Worm (Caenorhabditis elegans): ENCODE measurements around the gene F28A12.10.

Gene F28A12.10

DNA sequence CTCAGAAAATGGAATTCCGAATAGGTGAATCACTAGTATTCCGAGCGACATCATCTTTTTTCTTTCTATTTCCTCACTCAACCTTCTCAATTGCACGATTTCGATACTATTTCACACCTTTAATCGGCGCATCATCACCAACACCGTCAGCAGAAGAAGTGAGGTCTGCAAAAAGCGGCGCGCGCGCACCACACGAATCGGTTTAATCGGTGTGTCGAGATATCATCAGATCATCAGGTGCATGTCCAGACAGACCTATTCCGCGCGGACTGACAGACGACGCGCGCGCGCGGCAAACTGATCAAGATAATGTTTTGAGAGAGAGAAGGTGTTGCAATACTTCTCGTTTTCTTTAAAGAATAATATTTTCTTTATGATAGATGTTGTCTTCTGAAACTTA, 22.9 kb upstream of the F28A12.10 start:
- TF ChIP-seq eyg-1 (tag; optimal IDR thresholded peaks at IDR 0.05) = no peak
- no peak for TF ChIP-seq ceh-9 (tag; optimal IDR thresholded peaks at IDR 0.05)
- TF ChIP-seq rnt-1 (tag; optimal IDR thresholded peaks at IDR 0.05) = peak; percentile 20
- no peak for TF ChIP-seq unc-86 (tag; optimal IDR thresholded peaks at IDR 0.05)
- TF ChIP-seq lin-11 (tag; optimal IDR thresholded peaks at IDR 0.05) = no peak
- TF ChIP-seq tbx-2 (tag; optimal IDR thresholded peaks at IDR 0.05) = no peak
- TF ChIP-seq nhr-232 (tag; optimal IDR thresholded peaks at IDR 0.05) = no peak

DNA sequence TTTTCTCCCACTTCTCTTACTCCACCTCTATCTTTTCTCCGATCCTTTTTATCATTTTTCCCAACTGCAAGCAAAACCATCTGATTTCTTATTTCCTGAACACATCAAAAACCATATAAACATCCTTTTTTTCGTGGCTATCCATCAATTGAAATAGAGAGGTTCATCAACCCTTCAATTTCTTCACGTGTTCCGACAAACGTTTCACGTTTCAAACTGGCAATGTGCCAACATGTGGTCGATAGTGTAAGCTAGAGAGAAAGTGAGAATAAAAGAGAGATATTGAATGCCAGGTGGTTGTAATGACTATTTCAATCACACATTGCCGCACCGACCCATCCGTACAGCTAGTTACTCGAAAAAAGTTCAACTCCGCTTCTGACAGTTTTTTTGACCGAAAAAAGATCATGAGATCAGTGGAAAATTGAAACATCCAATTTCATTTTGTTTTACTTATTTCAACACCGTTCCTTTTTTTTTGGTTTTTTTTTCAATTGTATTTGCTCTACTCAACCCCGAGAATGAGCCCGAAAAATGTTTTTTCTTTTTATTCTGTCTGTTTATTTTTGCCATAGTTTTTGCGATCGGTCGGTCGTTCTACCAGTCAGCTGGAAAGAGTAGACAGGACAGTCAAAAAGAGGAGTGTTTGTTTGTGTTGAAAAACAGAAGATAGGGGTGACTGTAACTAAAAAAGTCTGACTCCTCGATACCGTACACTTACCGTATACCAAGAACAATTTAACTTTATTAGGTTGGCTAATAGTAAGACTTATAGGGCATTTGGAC, 21.2 kb upstream of the F28A12.10 start:
- peak; percentile 37 for TF ChIP-seq unc-55 (GFP tag; optimal IDR thresholded peaks at IDR 0.05)
- no peak for TF ChIP-seq Y22D7AL.16 (tag; optimal IDR thresholded peaks at IDR 0.05)
- TF ChIP-seq rnt-1 (tag; optimal IDR thresholded peaks at IDR 0.05) = peak; percentile 56
- peak; percentile 49 for TF ChIP-seq ceh-18 (tag; optimal IDR thresholded peaks at IDR 0.05)
- no peak for TF ChIP-seq fkh-6 (tag; optimal IDR thresholded peaks at IDR 0.05)
- no peak for TF ChIP-seq unc-3 (GFP tag; conservative IDR thresholded peaks at IDR 0.05)
- TF ChIP-seq unc-3 (tag; optimal IDR thresholded peaks at IDR 0.05) = no peak
- peak; percentile 34 for TF ChIP-seq hlh-8 (tag; optimal IDR thresholded peaks at IDR 0.05)

DNA sequence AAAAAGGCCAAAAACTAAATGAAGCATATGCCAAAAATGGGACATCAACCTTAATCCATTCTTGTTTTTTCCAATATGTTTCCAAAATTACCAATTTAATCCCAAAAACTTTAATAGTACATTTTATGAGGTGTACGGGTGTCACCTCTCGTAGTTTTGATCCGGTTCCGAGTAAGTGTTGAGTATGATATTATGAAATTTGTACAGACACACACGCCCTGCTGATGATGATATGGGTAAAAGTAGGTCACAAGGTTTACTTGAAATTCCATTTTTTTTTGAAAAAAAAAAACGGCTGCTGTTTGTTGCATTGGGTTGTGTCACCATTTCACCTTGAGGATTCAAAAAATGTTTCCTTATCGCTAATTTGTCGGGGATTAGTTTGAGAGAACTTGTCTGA, 20.3 kb upstream of the F28A12.10 start:
- TF ChIP-seq npax-4 (tag; optimal IDR thresholded peaks at IDR 0.05) (no peak), pax-1 (tag; optimal IDR thresholded peaks at IDR 0.05) (no peak), pqm-1 (tag; optimal IDR thresholded peaks at IDR 0.05) (no peak), ceh-48 (tag; optimal IDR thresholded peaks at IDR 0.05) (no peak), C38D4.7 (GFP tag; optimal IDR thresholded peaks at IDR 0.05) (no peak), odd-2 (tag; optimal IDR thresholded peaks at IDR 0.05) (no peak), pat-9 (tag; optimal IDR thresholded peaks at IDR 0.05) (no peak), fax-1 (tag; optimal IDR thresholded peaks at IDR 0.05) (no peak), ceh-6 (GFP tag; optimal IDR thresholded peaks at IDR 0.05) (no peak)

DNA sequence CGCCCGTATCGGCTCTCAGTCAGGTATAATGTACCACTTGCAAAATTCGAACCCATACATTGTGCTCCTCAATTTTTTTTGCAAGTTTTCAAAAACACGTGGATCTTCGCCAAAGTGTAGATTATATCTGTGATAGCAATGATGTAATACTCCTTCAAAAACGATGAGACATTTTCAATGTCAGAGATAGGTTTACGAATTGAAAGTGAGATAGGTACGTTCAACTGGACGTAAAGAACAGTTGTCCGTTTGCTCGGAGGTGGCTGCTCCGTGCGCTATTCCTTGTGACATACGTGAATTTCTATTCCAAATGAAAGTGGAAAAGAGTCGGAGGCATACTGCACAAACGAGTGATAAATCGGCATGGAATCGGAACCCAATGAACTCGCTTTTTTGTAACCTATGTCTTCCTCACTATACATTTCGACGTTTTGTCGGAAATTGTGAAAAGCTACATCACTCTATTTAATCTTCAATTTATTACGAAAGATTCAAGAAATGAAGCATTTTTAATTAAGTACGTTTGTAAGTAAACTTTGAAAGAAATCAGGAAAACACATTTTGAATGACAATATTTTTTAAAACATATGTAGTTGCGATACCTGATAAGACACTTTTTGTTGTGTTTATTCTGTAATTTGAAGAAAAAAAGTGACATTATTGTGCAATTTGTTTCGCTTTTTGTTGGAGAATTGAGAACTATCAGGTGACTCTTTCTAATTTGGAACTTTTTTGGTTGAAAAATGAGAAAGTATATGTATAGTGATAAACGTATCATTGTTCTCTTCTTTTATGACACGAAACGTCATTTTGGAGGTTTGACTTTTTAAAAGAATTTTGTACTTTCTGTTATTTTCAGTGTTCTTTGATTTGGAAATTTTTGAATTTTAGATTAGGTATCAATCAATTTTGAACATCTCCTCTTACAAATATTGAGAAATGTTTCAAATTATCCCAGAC, 17.2 kb upstream of the F28A12.10 start:
- TF ChIP-seq unc-55 (GFP tag; optimal IDR thresholded peaks at IDR 0.05) = peak; percentile 16
- TF ChIP-seq pat-9 (tag; optimal IDR thresholded peaks at IDR 0.05) = no peak

DNA sequence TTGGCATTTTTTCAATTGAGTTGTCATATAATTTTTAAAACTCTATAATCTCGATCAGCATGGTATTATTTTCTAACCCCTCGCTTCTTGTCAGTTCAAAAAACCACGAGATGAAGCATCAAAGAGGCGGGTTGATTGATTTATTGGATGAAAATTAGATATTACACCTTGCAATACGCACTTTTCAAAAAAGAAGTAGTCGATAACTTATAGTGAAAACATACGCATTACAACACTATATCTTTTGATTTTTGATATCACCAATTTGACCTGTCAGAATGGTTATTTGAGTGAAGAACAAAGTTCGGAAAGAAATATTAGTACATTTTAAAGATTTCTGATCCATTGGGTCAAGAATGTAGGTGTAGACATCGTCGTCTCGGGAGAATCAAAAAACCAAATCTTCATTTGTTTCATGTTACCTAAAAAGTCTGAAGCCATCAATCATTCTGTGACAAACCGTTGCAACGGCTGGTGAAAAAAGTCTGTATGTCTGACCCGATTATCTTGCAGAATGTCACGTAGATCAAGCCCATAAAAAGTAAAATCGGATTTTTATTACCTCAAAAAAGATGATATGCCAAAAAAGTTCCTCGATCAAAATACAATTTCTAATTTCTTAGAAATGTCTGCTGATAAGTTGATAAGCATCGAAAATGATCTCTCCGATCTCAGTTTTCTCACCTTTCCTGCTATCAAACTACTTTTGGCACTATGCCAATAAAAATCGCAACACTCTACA, 15.7 kb upstream of the F28A12.10 start:
- peak; percentile 14 for TF ChIP-seq unc-55 (GFP tag; optimal IDR thresholded peaks at IDR 0.05)
- TF ChIP-seq ceh-30 (tag; optimal IDR thresholded peaks at IDR 0.05) = no peak

DNA sequence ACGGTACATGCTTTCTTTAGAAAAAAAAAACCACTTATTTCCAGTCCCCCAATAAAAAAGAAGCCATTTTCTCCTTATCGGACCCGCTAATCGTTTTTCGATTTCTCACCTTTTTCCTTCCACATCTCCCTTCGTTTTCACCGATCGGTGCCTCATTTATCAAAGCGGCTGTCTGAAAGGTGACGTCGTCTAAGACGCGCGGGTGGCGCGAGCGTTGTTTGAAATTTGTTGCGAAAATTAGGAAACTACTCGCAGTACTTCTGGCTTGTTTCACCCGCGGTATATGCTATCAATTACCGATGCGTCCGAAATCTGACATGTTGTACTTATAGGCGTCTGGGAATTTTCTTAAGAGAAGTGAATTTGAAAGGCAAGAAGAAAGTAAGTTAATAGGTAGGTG, 14.6 kb upstream of the F28A12.10 start:
- TF ChIP-seq eyg-1 (tag; optimal IDR thresholded peaks at IDR 0.05) (no peak), nhr-232 (tag; optimal IDR thresholded peaks at IDR 0.05) (no peak)

DNA sequence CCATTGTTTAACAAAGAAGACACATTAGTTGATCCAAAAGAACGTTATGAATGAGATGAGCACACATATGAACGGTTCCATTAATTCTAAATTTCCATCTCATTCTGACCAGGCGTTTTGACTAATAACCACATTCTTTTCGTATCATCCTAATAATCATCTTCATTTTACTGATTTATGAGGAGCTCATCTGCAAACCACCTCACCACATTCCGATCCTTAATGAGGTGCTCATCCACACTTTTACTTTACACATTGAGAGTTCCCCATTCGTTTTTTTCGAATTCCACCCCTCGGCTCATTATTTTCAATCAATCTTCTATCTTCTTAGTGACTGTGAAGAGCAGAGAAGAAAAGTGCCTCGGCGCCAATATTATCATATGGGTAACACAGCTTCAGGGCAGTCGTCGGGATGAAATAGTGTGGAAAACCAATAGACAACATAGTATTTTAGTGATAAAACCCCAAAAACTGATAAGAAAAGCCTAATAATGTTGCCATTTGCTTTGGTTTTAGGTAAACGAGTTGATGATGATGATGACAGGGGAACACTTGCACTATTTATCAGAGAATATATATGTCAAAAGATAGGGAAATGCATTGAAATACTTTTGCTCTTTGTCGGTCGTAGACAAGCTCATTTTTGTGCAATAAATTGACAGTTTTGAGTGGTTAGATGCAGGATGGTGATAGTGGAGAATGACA, 13.6 kb upstream of the F28A12.10 start:
- TF ChIP-seq hlh-8 (tag; optimal IDR thresholded peaks at IDR 0.05) = no peak
- TF ChIP-seq elt-2 (tag; optimal IDR thresholded peaks at IDR 0.05) = peak; percentile 98
- TF ChIP-seq ref-2 (tag; optimal IDR thresholded peaks at IDR 0.05) = no peak
- no peak for TF ChIP-seq pha-2 (tag; optimal IDR thresholded peaks at IDR 0.05)
- no peak for TF ChIP-seq F13H6.1 (tag; optimal IDR thresholded peaks at IDR 0.05)
- TF ChIP-seq ahr-1 (tag; optimal IDR thresholded peaks at IDR 0.05) = no peak
- TF ChIP-seq lin-11 (tag; optimal IDR thresholded peaks at IDR 0.05) = no peak
- TF ChIP-seq dve-1 (tag; optimal IDR thresholded peaks at IDR 0.05) = peak; percentile 18
- no peak for TF ChIP-seq pat-9 (tag; optimal IDR thresholded peaks at IDR 0.05)
- TF ChIP-seq pax-1 (tag; optimal IDR thresholded peaks at IDR 0.05) = no peak
- TF ChIP-seq ttx-3 (tag; optimal IDR thresholded peaks at IDR 0.05) = no peak
- TF ChIP-seq hlh-13 (GFP tag; optimal IDR thresholded peaks at IDR 0.05) = no peak
